Fruit fly (Drosophila melanogaster): ENCODE measurements around the gene Eip93F.

dm6 chr3R:22039480-22039879 is 90.6 kb downstream of the Eip93F start:
- TF ChIP-seq Sox15 (GFP tag; optimal IDR thresholded peaks at IDR 0.05) (peak; percentile 42), fd59A (GFP tag; optimal IDR thresholded peaks at IDR 0.05) (no peak), Sox102F (GFP tag; optimal IDR thresholded peaks at IDR 0.05) (no peak), Ets96B (tag; optimal IDR thresholded peaks at IDR 0.05) (peak; percentile 42), CG16779 (tag; optimal IDR thresholded peaks at IDR 0.05) (no peak), Hr39 (GFP tag; optimal IDR thresholded peaks at IDR 0.05) (no peak), CG6792 (GFP tag; optimal IDR thresholded peaks at IDR 0.05) (peak; percentile 70), Smox (GFP tag; optimal IDR thresholded peaks at IDR 0.05) (no peak), CG6808 (GFP tag; optimal IDR thresholded peaks at IDR 0.05) (peak; percentile 21), CG7368 (GFP tag; optimal IDR thresholded peaks at IDR 0.05) (peak; percentile 75), eg (GFP tag; IDR thresholded peaks at IDR 0.05) (peak; percentile 94), esn (GFP tag; optimal IDR thresholded peaks at IDR 0.05) (peak; percentile 71)

All from whole organism, prepupa.